Fruit fly (Drosophila melanogaster): ENCODE data around the gene Mes2.
A peak's percentile ranks its signal among the peaks of the same experiment; 100 is the strongest.

The Mes2 gene

DNA sequence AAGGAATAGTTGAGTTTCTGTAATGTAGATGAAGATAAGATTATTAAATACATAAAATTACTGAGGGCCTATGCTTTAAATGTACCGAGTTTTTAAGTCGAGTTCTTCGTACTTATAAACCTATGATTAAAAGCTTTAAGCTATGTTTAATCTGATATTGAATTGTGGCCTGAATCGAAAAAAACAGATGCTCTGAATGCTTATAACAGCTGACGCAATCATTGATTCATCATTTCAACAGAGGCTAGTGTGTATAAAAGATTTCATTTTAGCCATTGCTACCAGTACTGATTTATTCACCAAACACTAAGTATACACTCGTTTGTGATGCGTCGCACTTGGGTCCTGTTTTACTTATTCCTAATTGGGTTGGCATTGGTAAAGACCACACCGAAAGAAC is 41.9 kb downstream of the Mes2 start, which contains the start of gene CG32457:
TSS of gene CG32457 (plus strand) at position 301 of the 400 bp plus-strand sequence.
- no peak for TF ChIP-seq Dp (GFP tag; optimal IDR thresholded peaks at IDR 0.05)
- no peak for TF ChIP-seq CG31388 (GFP tag; optimal IDR thresholded peaks at IDR 0.05)
- no peak for TF ChIP-seq tup (GFP tag; optimal IDR thresholded peaks at IDR 0.05)
- no peak for TF ChIP-seq unpg (GFP tag; optimal IDR thresholded peaks at IDR 0.05)
- TF ChIP-seq crol (GFP tag; IDR thresholded peaks at IDR 0.05) = no peak
- no peak for TF ChIP-seq usp (GFP tag; optimal IDR thresholded peaks at IDR 0.05)
- TF ChIP-seq phol (tag; optimal IDR thresholded peaks at IDR 0.05) = no peak
- no peak for TF ChIP-seq CG7839 (tag; optimal IDR thresholded peaks at IDR 0.05)
- no peak for TF ChIP-seq CTCF (GFP tag; optimal IDR thresholded peaks at IDR 0.05)
- no peak for TF ChIP-seq CG10462 (GFP tag; optimal IDR thresholded peaks at IDR 0.05)
- no peak for TF ChIP-seq CG8478 (optimal IDR thresholded peaks at IDR 0.05)
- no peak for TF ChIP-seq CG31441 (GFP tag; IDR thresholded peaks at IDR 0.05)
- no peak for TF ChIP-seq Kr (GFP tag; optimal IDR thresholded peaks at IDR 0.05)
- TF ChIP-seq CG2712 (tag; optimal IDR thresholded peaks at IDR 0.05) = no peak

DNA sequence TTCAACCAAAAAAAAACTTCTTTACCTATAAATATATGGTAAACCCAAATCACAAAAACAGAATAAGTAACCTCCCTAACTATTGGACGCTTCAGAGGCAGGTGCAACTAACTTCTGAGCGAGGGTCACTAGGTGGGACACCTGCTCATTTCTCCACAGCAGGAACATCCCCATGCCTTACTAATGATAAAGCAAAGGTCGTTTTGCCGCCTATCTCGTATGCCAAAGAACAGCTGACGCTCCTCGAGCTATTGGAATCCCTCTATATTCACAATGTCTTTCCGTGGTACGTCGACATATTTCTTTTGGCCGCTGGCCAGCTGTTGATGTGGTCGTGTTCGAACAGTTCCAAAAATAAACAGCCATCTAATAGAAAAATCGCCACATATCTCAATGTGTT is 44.0 kb downstream of the Mes2 start:
- TF ChIP-seq nau (GFP tag; optimal IDR thresholded peaks at IDR 0.05) = peak; percentile 63
- TF ChIP-seq CG12769 (tag; optimal IDR thresholded peaks at IDR 0.05) = peak; percentile 29
- peak; percentile 78 for TF ChIP-seq ac (GFP tag; optimal IDR thresholded peaks at IDR 0.05)
- peak; percentile 58; the same call in 2 of the 3 replicates for TF ChIP-seq CG2199 (GFP tag; IDR thresholded peaks at IDR 0.05)
- no peak for TF ChIP-seq Atf-2 (GFP tag; optimal IDR thresholded peaks at IDR 0.05)
- no peak for TF ChIP-seq Hr51 (GFP tag; optimal IDR thresholded peaks at IDR 0.05)

DNA sequence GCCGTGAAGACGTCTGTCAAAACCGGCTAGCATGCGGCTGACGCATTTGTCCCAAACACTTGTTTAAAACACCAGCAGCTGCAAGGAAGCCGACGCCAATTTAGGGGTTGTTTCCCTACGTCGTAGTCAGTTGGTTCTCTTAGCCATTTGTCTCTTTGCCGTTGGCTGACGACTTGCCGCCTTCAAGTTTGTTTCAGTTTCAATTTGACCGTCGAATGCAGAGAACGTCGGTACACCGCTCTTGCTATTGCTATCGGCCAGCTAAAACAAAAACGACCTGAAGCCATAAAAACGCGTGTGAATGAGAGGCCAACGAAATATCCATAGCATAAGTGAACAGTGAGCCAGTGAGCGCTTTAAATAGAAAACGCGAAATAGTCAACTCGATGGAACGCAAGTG is 52.7 kb downstream of the Mes2 start, which contains the start of gene nrm:
TSS of gene nrm (plus strand) at position 197 of the 400 bp plus-strand sequence.
- TF ChIP-seq ttk (GFP tag; IDR thresholded peaks at IDR 0.05) (no peak; the same call in 1 of the 2 replicates), CG4730 (GFP tag; IDR thresholded peaks at IDR 0.05) (no peak), B-H2 (GFP tag; optimal IDR thresholded peaks at IDR 0.05) (peak; percentile 10), Atf6 (GFP tag; IDR thresholded peaks at IDR 0.05) (no peak), Trl (optimal IDR thresholded peaks at IDR 0.05) (peak in 1 of 2 experiments; percentile 2), Trl (GFP tag; optimal IDR thresholded peaks at IDR 0.05) (no peak), CG12769 (tag; optimal IDR thresholded peaks at IDR 0.05) (peak; percentile 17), Side (GFP tag; optimal IDR thresholded peaks at IDR 0.05) (no peak), Taf1 (GFP tag; IDR thresholded peaks at IDR 0.05) (no peak), CG6272 (GFP tag; IDR thresholded peaks at IDR 0.05) (no peak), rib (GFP tag; IDR thresholded peaks at IDR 0.05) (0 out of 2 replicates have a peak, but pooled peaks have one; percentile 20), CG11504 (tag; optimal IDR thresholded peaks at IDR 0.05) (peak; percentile 40), Ssrp (tag; optimal IDR thresholded peaks at IDR 0.05) (no peak), Lpt (GFP tag; optimal IDR thresholded peaks at IDR 0.05) (no peak), CG10543 (GFP tag; optimal IDR thresholded peaks at IDR 0.05) (peak; percentile 15), sima (GFP tag; optimal IDR thresholded peaks at IDR 0.05) (no peak), pros (GFP tag; optimal IDR thresholded peaks at IDR 0.05) (peak; percentile 21), ac (GFP tag; optimal IDR thresholded peaks at IDR 0.05) (peak; percentile 42), Drgx (GFP tag; IDR thresholded peaks at IDR 0.05) (no peak), gem (tag; optimal IDR thresholded peaks at IDR 0.05) (no peak), Jarid2 (GFP tag; optimal IDR thresholded peaks at IDR 0.05) (no peak), CG16779 (GFP tag; IDR thresholded peaks at IDR 0.05) (no peak), p53 (GFP tag; optimal IDR thresholded peaks at IDR 0.05) (no peak), CG3163 (GFP tag; optimal IDR thresholded peaks at IDR 0.05) (peak; percentile 76), Lim3 (GFP tag; IDR thresholded peaks at IDR 0.05) (no peak), kni (GFP tag; optimal IDR thresholded peaks at IDR 0.05) (peak; percentile 19), stwl (tag; optimal IDR thresholded peaks at IDR 0.05) (peak; percentile 20), nau (GFP tag; optimal IDR thresholded peaks at IDR 0.05) (peak; percentile 18), CG6689 (GFP tag; IDR thresholded peaks at IDR 0.05) (no peak), CG13894 (tag; optimal IDR thresholded peaks at IDR 0.05) (peak; percentile 7), CG2199 (GFP tag; IDR thresholded peaks at IDR 0.05) (peak; percentile 78; the same call in 2 of the 3 replicates), CG10654 (GFP tag; optimal IDR thresholded peaks at IDR 0.05) (no peak), Hey (tag; optimal IDR thresholded peaks at IDR 0.05) (no peak), Opbp (GFP tag; IDR thresholded peaks at IDR 0.05; ENCODE audit: partially characterized antibody) (0 out of 3 replicates have a peak, but pooled peaks have one; percentile 38)
